Worm (Caenorhabditis elegans) whole organism, midembryonic: ENCODE measurements around the gene T13A10.1.

Experiments
- T22C8.4 ChIP-seq: fragments of 200-800 bp; sonication (Bioruptor generic); IDR thresholded peaks from 2 replicates; pipeline ENCODE4 v1.3.6; 2022; ENCODE audit warnings: missing genetic modification characterization, missing compliant biosample characterization
- cog-1 ChIP-seq: sonication (generic microtip); optimal IDR thresholded peaks from 2 replicates; lab custom pipeline; 2016; ENCODE audit warnings: missing genetic modification characterization, missing compliant biosample characterization
- flt-1 ChIP-seq: fragments of 200-800 bp; sonication (Bioruptor generic); IDR thresholded peaks from 2 replicates; pipeline ENCODE4 v1.3.6; 2022; ENCODE audit warnings: missing genetic modification characterization, missing compliant biosample characterization
- klf-2 ChIP-seq: fragments of 200-800 bp; sonication (Bioruptor generic); conservative IDR thresholded peaks from 2 replicates; pipeline ENCODE4 v1.3.6; 2022; ENCODE audit warnings: missing genetic modification reagents, missing genetic modification characterization, missing compliant biosample characterization
- med-1 ChIP-seq: sonication (generic microtip); optimal IDR thresholded peaks from 2 replicates; lab custom pipeline; 2017; ENCODE audit warnings: missing genetic modification characterization, mild to moderate bottlenecking, missing compliant biosample characterization, antibody characterized with exemption, missing genetic modification reagents; ENCODE audit not compliant: insufficient read depth
- ref-1 ChIP-seq: fragments of 200-800 bp; sonication (Bioruptor generic); conservative IDR thresholded peaks from 2 replicates; pipeline ENCODE4 v1.3.6; 2022; ENCODE audit warnings: missing genetic modification reagents, missing genetic modification characterization, missing compliant biosample characterization
- tab-1 ChIP-seq: fragments of 200-800 bp; sonication (Bioruptor generic); IDR thresholded peaks from 2 replicates; pipeline ENCODE4 v1.3.6; 2022; ENCODE audit warnings: missing genetic modification characterization, missing compliant biosample characterization

ce11 chrIV:6271923-6272322 is 4.0 kb upstream of the T13A10.1 start, which contains the start of gene srv-31:
- no peak for TF ChIP-seq ref-1
- TF ChIP-seq tab-1 (GFP tag; lab: Robert Waterston, UW): no peak
- no peak for TF ChIP-seq klf-2 (GFP tag; lab: Robert Waterston, UW)
- no peak for TF ChIP-seq T22C8.4 (GFP tag; lab: Robert Waterston, UW)
- TF ChIP-seq med-1 (GFP tag; lab: Kevin White, UChicago): no peak
- TF ChIP-seq flt-1 (GFP tag; lab: Robert Waterston, UW): no peak
- no peak for TF ChIP-seq cog-1 (tag; lab: Kevin White, UChicago)
